Worm (Caenorhabditis elegans) whole organism, L1 larva: Measurements from ENCODE around the gene sri-36.

Source experiments
- C34B4.2 ChIP-seq: sonication (generic microtip); optimal IDR thresholded peaks from 2 replicates; lab custom pipeline; 2017; ENCODE audit warnings: mild to moderate bottlenecking, missing genetic modification characterization, missing compliant biosample characterization
- aly-2 ChIP-seq: fragments of 150-350 bp; optimal IDR thresholded peaks from 2 replicates; lab custom pipeline; 2014; ENCODE audit warnings: missing biosample characterization, missing genetic modification characterization
- blmp-1 ChIP-seq: fragments of 150-350 bp; optimal IDR thresholded peaks from 2 replicates; lab custom pipeline; 2014; ENCODE audit warnings: missing biosample characterization, missing genetic modification characterization
- ceh-63 ChIP-seq: fragments of 200-800 bp; sonication (Bioruptor generic); optimal IDR thresholded peaks from 2 replicates; lab custom pipeline; 2018; ENCODE audit warnings: mild to moderate bottlenecking, missing genetic modification characterization, missing compliant biosample characterization
- ceh-82 ChIP-seq, 3 experiments: fragments of 150-350 bp in 1 of 3; sonication (generic microtip) in 2 of 3; optimal IDR thresholded peaks; 2 replicates each; lab custom pipeline; 2014 to 2017; ENCODE audit warnings: missing biosample characterization in 3 of 3, missing genetic modification characterization in 3 of 3
- efl-1 ChIP-seq, 4 experiments: fragments of 150-350 bp; optimal IDR thresholded peaks in 3 of 4; peaks in 1 of 4; 1 replicate in 1 of 4; 2 replicates in 3 of 4; lab custom pipeline; 2014; ENCODE audit warnings: missing biosample characterization in 2 of 4, missing genetic modification characterization in 2 of 4, missing genetic modification reagents in 2 of 4
- elt-2 ChIP-seq: sonication (generic microtip); optimal IDR thresholded peaks from 2 replicates; lab custom pipeline; 2016; ENCODE audit warnings: missing genetic modification characterization, mild to moderate bottlenecking, inconsistent platforms, missing compliant biosample characterization, missing genetic modification reagents
- elt-3 ChIP-seq, 6 experiments: fragments of 150-350 bp in 1 of 6; sonication (generic microtip); optimal IDR thresholded peaks; 2 replicates each; lab custom pipeline; 2017 to 2018; ENCODE audit warnings: missing biosample characterization in 6 of 6, missing genetic modification characterization in 6 of 6, inconsistent platforms in 1 of 6
- ets-5 ChIP-seq: fragments of 200-800 bp; sonication (Bioruptor generic); IDR thresholded peaks from 2 replicates; pipeline ENCODE4 v1.3.6; 2022; ENCODE audit warnings: missing genetic modification characterization, missing compliant biosample characterization
- hlh-17 ChIP-seq: fragments of 200-800 bp; sonication (Bioruptor generic); optimal IDR thresholded peaks from 2 replicates; lab custom pipeline; 2018; ENCODE audit warnings: missing genetic modification characterization, mild to moderate bottlenecking, missing compliant biosample characterization, moderate library complexity, borderline replicate concordance
- hlh-4 ChIP-seq: sonication (generic microtip); optimal IDR thresholded peaks from 2 replicates; lab custom pipeline; 2016; ENCODE audit warnings: mild to moderate bottlenecking, missing genetic modification characterization, missing compliant biosample characterization
- irx-1 ChIP-seq: sonication (generic microtip); optimal IDR thresholded peaks from 2 replicates; lab custom pipeline; 2016; ENCODE audit warnings: missing genetic modification characterization, missing compliant biosample characterization
- lin-13 ChIP-seq: fragments of 150-350 bp; optimal IDR thresholded peaks from 2 replicates; lab custom pipeline; 2014; ENCODE audit warnings: missing biosample characterization, missing genetic modification reagents, missing genetic modification characterization
- lin-14 ChIP-seq: fragments of 200-800 bp; sonication (Bioruptor generic); optimal IDR thresholded peaks from 2 replicates; lab custom pipeline; 2018; ENCODE audit warnings: mild to moderate bottlenecking, missing genetic modification characterization, moderate library complexity, missing compliant biosample characterization
- lin-35 ChIP-seq, 2 experiments: fragments of 150-350 bp; optimal IDR thresholded peaks; 2 replicates each; lab custom pipeline; 2014; ENCODE audit warnings: missing biosample characterization in 2 of 2, missing genetic modification characterization in 2 of 2, missing genetic modification reagents in 2 of 2
- lin-39 ChIP-seq: fragments of 150-350 bp; optimal IDR thresholded peaks from 2 replicates; lab custom pipeline; 2014; ENCODE audit warnings: missing biosample characterization, missing genetic modification reagents, missing genetic modification characterization
- lir-3 ChIP-seq: sonication (generic microtip); optimal IDR thresholded peaks from 2 replicates; lab custom pipeline; 2016; ENCODE audit warnings: mild to moderate bottlenecking, missing genetic modification characterization, moderate library complexity, missing compliant biosample characterization; ENCODE audit not compliant: poor library complexity
- lsy-2 ChIP-seq, 2 experiments: fragments of 150-350 bp; optimal IDR thresholded peaks; 2 replicates each; lab custom pipeline; 2014; ENCODE audit warnings: missing biosample characterization in 2 of 2, missing genetic modification characterization in 2 of 2
- mab-9 ChIP-seq: fragments of 200-800 bp; sonication (Bioruptor generic); IDR thresholded peaks from 2 replicates; pipeline ENCODE4 v1.3.6; 2022; ENCODE audit warnings: missing genetic modification reagents, missing genetic modification characterization, missing compliant biosample characterization
- mef-2 ChIP-seq: fragments of 150-350 bp; optimal IDR thresholded peaks from 2 replicates; lab custom pipeline; 2014; ENCODE audit warnings: missing biosample characterization, missing genetic modification characterization
- nhr-12 ChIP-seq: sonication (generic microtip); optimal IDR thresholded peaks from 2 replicates; lab custom pipeline; 2017; ENCODE audit warnings: missing biosample characterization, missing genetic modification characterization
- nhr-237 ChIP-seq: fragments of 150-350 bp; optimal IDR thresholded peaks from 2 replicates; lab custom pipeline; 2014; ENCODE audit warnings: missing biosample characterization, missing genetic modification characterization
- nhr-28 ChIP-seq: fragments of 150-350 bp; optimal IDR thresholded peaks from 2 replicates; lab custom pipeline; 2014; ENCODE audit warnings: missing biosample characterization, missing genetic modification characterization
- nhr-77 ChIP-seq: fragments of 150-350 bp; optimal IDR thresholded peaks from 2 replicates; lab custom pipeline; 2014; ENCODE audit warnings: missing biosample characterization, missing genetic modification characterization
- rnt-1 ChIP-seq: sonication (generic microtip); optimal IDR thresholded peaks from 2 replicates; lab custom pipeline; 2016; ENCODE audit warnings: mild to moderate bottlenecking, missing genetic modification characterization, moderate library complexity, missing compliant biosample characterization
- swsn-7 ChIP-seq: sonication (generic microtip); optimal IDR thresholded peaks from 2 replicates; lab custom pipeline; 2016; ENCODE audit warnings: missing genetic modification characterization, missing compliant biosample characterization
- unc-62 ChIP-seq: fragments of 150-350 bp; optimal IDR thresholded peaks from 2 replicates; lab custom pipeline; 2014; ENCODE audit warnings: missing biosample characterization, missing genetic modification reagents, missing genetic modification characterization
- unc-86 ChIP-seq: sonication (generic microtip); optimal IDR thresholded peaks from 2 replicates; lab custom pipeline; 2016; ENCODE audit warnings: missing genetic modification characterization, missing compliant biosample characterization
- xbp-1 ChIP-seq: sonication (generic microtip); optimal IDR thresholded peaks from 2 replicates; lab custom pipeline; 2016; ENCODE audit warnings: missing genetic modification characterization, missing compliant biosample characterization
- zip-4 ChIP-seq: fragments of 200-800 bp; sonication (Bioruptor generic); optimal IDR thresholded peaks from 2 replicates; lab custom pipeline; 2018; ENCODE audit warnings: mild to moderate bottlenecking, missing genetic modification characterization, moderate library complexity, missing compliant biosample characterization

Gene sri-36

ce11 chrII:2585493-2585892 lies at the start of gene sri-36:
TSS of gene sri-36 (minus strand) at chrII:2585593.
- TF ChIP-seq rnt-1 (tag; lab: Kevin White, UChicago) (no peak), lin-35 (GFP tag; optimal IDR thresholded peaks at IDR 0.05; lab: Kevin White, UChicago) (no peak)

ce11 chrII:2631169-2631568 lies 45.8 kb upstream of the sri-36 start, which contains the start of gene D2062.1:
TSS of gene D2062.1 (plus strand) at chrII:2631469.
- no peak for TF ChIP-seq mab-9 (GFP tag; lab: Robert Waterston, UW)
- TF ChIP-seq unc-86 (tag; lab: Kevin White, UChicago): no peak
- TF ChIP-seq nhr-12: no peak
- TF ChIP-seq lir-3 (tag; lab: Kevin White, UChicago): no peak
- TF ChIP-seq C34B4.2 (tag; lab: Kevin White, UChicago): no peak
- no peak for TF ChIP-seq elt-3 (tag; optimal IDR thresholded peaks at IDR 0.05; lab: Kevin White, UChicago)
- TF ChIP-seq mef-2 (tag; lab: Kevin White, UChicago): no peak
- no peak for TF ChIP-seq zip-4 (GFP tag; lab: Kevin White, UChicago)
- TF ChIP-seq irx-1 (tag; lab: Kevin White, UChicago): no peak
- no peak for TF ChIP-seq nhr-237 (tag; lab: Kevin White, UChicago)
- TF ChIP-seq unc-62: no peak
- no peak for TF ChIP-seq aly-2 (tag; lab: Kevin White, UChicago)

- no peak for TF ChIP-seq nhr-28 (tag; lab: Kevin White, UChicago)
- TF ChIP-seq blmp-1: no peak
- TF ChIP-seq lsy-2 (tag; optimal IDR thresholded peaks at IDR 0.05; lab: Kevin White, UChicago): no peak
- no peak for TF ChIP-seq lin-39 (tag; lab: Kevin White, UChicago)
- TF ChIP-seq elt-2 (tag; lab: Kevin White, UChicago): no peak
- TF ChIP-seq nhr-12: no peak
- no peak for TF ChIP-seq ceh-63 (GFP tag; lab: Kevin White, UChicago)
- no peak for TF ChIP-seq aly-2 (tag; lab: Kevin White, UChicago)
- TF ChIP-seq irx-1 (tag; lab: Kevin White, UChicago): no peak
- TF ChIP-seq nhr-77 (tag; lab: Kevin White, UChicago): no peak
- TF ChIP-seq hlh-17: no peak
- no peak for TF ChIP-seq ets-5 (GFP tag; lab: Robert Waterston, UW)
Measured at ce11 chrII:2629270-2629669, 43.9 kb upstream of the sri-36 start, which contains the start of gene sri-37. TSS of gene sri-37 (plus strand) at chrII:2629570.

ce11 chrII:2628401-2628800 lies 43.0 kb upstream of the sri-36 start:
- no peak for TF ChIP-seq lin-13 (GFP tag; lab: Kevin White, UChicago)
- TF ChIP-seq xbp-1 (tag; lab: Kevin White, UChicago): no peak
- TF ChIP-seq ets-5 (GFP tag; lab: Robert Waterston, UW): no peak

- TF ChIP-seq efl-1 (optimal IDR thresholded peaks at IDR 0.05; lab: Kevin White, UChicago) (no peak), efl-1 (GFP tag; optimal IDR thresholded peaks at IDR 0.05 in 1 of 2; lab: Kevin White, UChicago) (peak in 1 of 2 experiments; percentile 60), ceh-82 (tag; optimal IDR thresholded peaks at IDR 0.05; lab: Kevin White, UChicago) (no peak)
- TF ChIP-seq, all 84 proteins: peak for 1
Measured at ce11 chrII:2627154-2627799, 41.9 kb upstream of the sri-36 start, which contains the start of gene sri-71. TSS of gene sri-71 (plus strand) at chrII:2627749.

- TF ChIP-seq swsn-7 (tag; lab: Kevin White, UChicago) (no peak), hlh-4 (tag; lab: Kevin White, UChicago) (no peak), irx-1 (tag; lab: Kevin White, UChicago) (no peak), ceh-63 (GFP tag; lab: Kevin White, UChicago) (no peak), nhr-28 (tag; lab: Kevin White, UChicago) (no peak), lin-14 (GFP tag; lab: Kevin White, UChicago) (no peak)
- TF ChIP-seq, all 84 proteins: peak for 0
Measured at ce11 chrII:2624792-2625191, 39.4 kb upstream of the sri-36 start, which contains the start of gene lgc-28. TSS of gene lgc-28 (plus strand) at chrII:2625092.
